Fruit fly (Drosophila melanogaster): Measurements from ENCODE around the gene prage.

The prage gene

DNA sequence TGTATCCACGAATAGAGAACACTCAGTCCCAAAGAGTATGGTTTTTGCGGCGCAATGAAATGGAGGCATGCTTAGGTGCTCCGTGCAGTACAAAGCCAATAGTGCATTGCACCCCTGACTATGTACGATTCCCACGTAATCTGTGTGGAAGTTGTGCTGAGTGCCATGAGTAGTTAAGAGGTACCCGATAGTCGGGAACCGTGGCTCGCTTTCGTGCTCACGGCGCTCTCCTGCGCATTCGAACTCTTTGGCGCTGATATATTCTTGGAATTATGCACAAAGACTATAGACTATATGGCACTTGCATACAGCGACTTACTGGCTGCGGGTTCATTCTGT is 51.1 kb downstream of the prage start (continued):
- TF ChIP-seq eve (GFP tag; optimal IDR thresholded peaks at IDR 0.05) (no peak), Xrp1 (GFP tag; IDR thresholded peaks at IDR 0.05) (peak; percentile 23; the same call in 1 of the 2 replicates), Pdp1 (GFP tag; optimal IDR thresholded peaks at IDR 0.05) (no peak), CG7963 (GFP tag; IDR thresholded peaks at IDR 0.05; ENCODE audit: partially characterized antibody) (no peak), CG18262 (tag; optimal IDR thresholded peaks at IDR 0.05) (no peak), gsb-n (tag; optimal IDR thresholded peaks at IDR 0.05) (no peak), CG31441 (GFP tag; IDR thresholded peaks at IDR 0.05) (no peak), ro (GFP tag; IDR thresholded peaks at IDR 0.05) (no peak), CG7745 (tag; optimal IDR thresholded peaks at IDR 0.05) (no peak), CG18476 (GFP tag; optimal IDR thresholded peaks at IDR 0.05) (no peak), fd3F (GFP tag; optimal IDR thresholded peaks at IDR 0.05) (no peak), Med (GFP tag) (peak; percentile 58), hb (GFP tag; IDR thresholded peaks at IDR 0.05; ENCODE audit: partially characterized antibody) (no peak), bab2 (GFP tag; optimal IDR thresholded peaks at IDR 0.05) (peak; percentile 28), tll (GFP tag; optimal IDR thresholded peaks at IDR 0.05) (no peak), HLH4C (GFP tag; IDR thresholded peaks at IDR 0.05; ENCODE audit: partially characterized antibody) (0 out of 3 replicates have a peak, but pooled peaks have one; percentile 46), MESR4 (GFP tag; optimal IDR thresholded peaks at IDR 0.05) (no peak), Deaf1 (tag; optimal IDR thresholded peaks at IDR 0.05) (no peak), CG11560 (tag; IDR thresholded peaks at IDR 0.05) (no peak), CG9797 (GFP tag; optimal IDR thresholded peaks at IDR 0.05) (no peak), exex (tag; optimal IDR thresholded peaks at IDR 0.05) (no peak), Dll (GFP tag; IDR thresholded peaks at IDR 0.05; ENCODE audit: partially characterized antibody) (no peak), sd (tag; optimal IDR thresholded peaks at IDR 0.05) (no peak), lmd (GFP tag; IDR thresholded peaks at IDR 0.05) (peak; percentile 23; the same call in 1 of the 2 replicates), nerfin-2 (GFP tag; IDR thresholded peaks at IDR 0.05; ENCODE audit: partially characterized antibody) (no peak), CG6854 (GFP tag; optimal IDR thresholded peaks at IDR 0.05) (no peak), btn (GFP tag; optimal IDR thresholded peaks at IDR 0.05) (no peak), Scr (GFP tag; IDR thresholded peaks at IDR 0.05; ENCODE audit: partially characterized antibody) (no peak), hkb (optimal IDR thresholded peaks at IDR 0.05) (no peak), hkb (GFP tag; IDR thresholded peaks at IDR 0.05) (0 out of 2 replicates have a peak, but pooled peaks have one; percentile 13), Stat92E (GFP tag; optimal IDR thresholded peaks at IDR 0.05) (no peak), CG12942 (GFP tag; optimal IDR thresholded peaks at IDR 0.05) (no peak), gce (GFP tag; IDR thresholded peaks at IDR 0.05) (0 out of 3 replicates have a peak, but pooled peaks have one; percentile 21), Sox102F (GFP tag; optimal IDR thresholded peaks at IDR 0.05) (peak; percentile 31), esg (GFP tag; conservative IDR thresholded peaks at IDR 0.05) (0 out of 2 replicates have a peak, but pooled peaks have one; percentile 9), CG1529 (GFP tag; optimal IDR thresholded peaks at IDR 0.05) (no peak), dysf (GFP tag; IDR thresholded peaks at IDR 0.05) (peak; percentile 26; the same call in 1 of the 3 replicates), CG32772 (GFP tag; IDR thresholded peaks at IDR 0.05) (peak; percentile 32; the same call in 1 of the 2 replicates), Taf1 (GFP tag; IDR thresholded peaks at IDR 0.05) (no peak), Bteb2 (GFP tag; optimal IDR thresholded peaks at IDR 0.05) (no peak), CG18011 (GFP tag; optimal IDR thresholded peaks at IDR 0.05) (no peak), B-H2 (GFP tag; optimal IDR thresholded peaks at IDR 0.05) (no peak), CG12769 (tag; optimal IDR thresholded peaks at IDR 0.05) (peak; percentile 33), ase (GFP tag; IDR thresholded peaks at IDR 0.05) (no peak), emc (GFP tag; optimal IDR thresholded peaks at IDR 0.05) (no peak), Ssrp (tag; optimal IDR thresholded peaks at IDR 0.05) (no peak), nerfin-1 (tag; optimal IDR thresholded peaks at IDR 0.05) (no peak), zen2 (GFP tag; IDR thresholded peaks at IDR 0.05; ENCODE audit: partially characterized antibody) (no peak), CG12155 (GFP tag; optimal IDR thresholded peaks at IDR 0.05) (no peak), Dbx (GFP tag; IDR thresholded peaks at IDR 0.05) (0 out of 3 replicates have a peak, but pooled peaks have one; percentile 22)

Data from whole organism, embryonic.